Fruit fly (Drosophila melanogaster): ENCODE data around the gene CG16890.

Gene CG16890

dm6 chr2L:13833058-13833457 lies 48.9 kb upstream of the CG16890 start, which contains the start of the genes GatC, PolG2 and Polr2C (continued):
- TF ChIP-seq Nf-YB (GFP tag; optimal IDR thresholded peaks at IDR 0.05) (no peak), otp (GFP tag; IDR thresholded peaks at IDR 0.05) (no peak), Asciz (GFP tag; optimal IDR thresholded peaks at IDR 0.05) (no peak), CG10431 (GFP tag; optimal IDR thresholded peaks at IDR 0.05) (no peak), CG6689 (GFP tag; IDR thresholded peaks at IDR 0.05) (0 out of 2 replicates have a peak, but pooled peaks have one; percentile 6), mam (GFP tag; optimal IDR thresholded peaks at IDR 0.05) (peak; percentile 63), CG7372 (GFP tag; IDR thresholded peaks at IDR 0.05) (no peak), schlank (tag; optimal IDR thresholded peaks at IDR 0.05) (no peak), dpn (GFP tag; optimal IDR thresholded peaks at IDR 0.05) (peak; percentile 28 to 66), H15 (GFP tag; IDR thresholded peaks at IDR 0.05) (no peak), CG10366 (GFP tag; IDR thresholded peaks at IDR 0.05) (peak; percentile 67), CG30431 (GFP tag; optimal IDR thresholded peaks at IDR 0.05) (no peak), Fer3 (tag; optimal IDR thresholded peaks at IDR 0.05) (no peak), CG3838 (GFP tag; optimal IDR thresholded peaks at IDR 0.05) (peak; percentile 60), kni (GFP tag; optimal IDR thresholded peaks at IDR 0.05) (no peak), CG4282 (GFP tag; optimal IDR thresholded peaks at IDR 0.05) (no peak), YL-1 (GFP tag; optimal IDR thresholded peaks at IDR 0.05) (peak; percentile 62), CG3847 (GFP tag; IDR thresholded peaks at IDR 0.05) (peak; percentile 27; the same call in 1 of the 2 replicates), Blimp-1 (GFP tag; optimal IDR thresholded peaks at IDR 0.05) (no peak), ssp (GFP tag; IDR thresholded peaks at IDR 0.05) (peak; percentile 79), CG6254 (GFP tag; optimal IDR thresholded peaks at IDR 0.05) (no peak), Dip3 (GFP tag; optimal IDR thresholded peaks at IDR 0.05) (peak; percentile 9), cad (GFP tag; optimal IDR thresholded peaks at IDR 0.05) (no peak), insv (GFP tag; optimal IDR thresholded peaks at IDR 0.05) (peak in 1 of 2 experiments; percentile 46), btn (GFP tag; optimal IDR thresholded peaks at IDR 0.05) (no peak), zen (tag; optimal IDR thresholded peaks at IDR 0.05) (no peak), hbn (GFP tag; IDR thresholded peaks at IDR 0.05; ENCODE audit: partially characterized antibody) (peak; percentile 79), pb (GFP tag; optimal IDR thresholded peaks at IDR 0.05) (no peak), CG14860 (GFP tag; IDR thresholded peaks at IDR 0.05; ENCODE audit: partially characterized antibody) (peak; percentile 76), usp (GFP tag; optimal IDR thresholded peaks at IDR 0.05) (no peak), ewg (GFP tag; optimal IDR thresholded peaks at IDR 0.05) (no peak), pho (GFP tag; optimal IDR thresholded peaks at IDR 0.05) (peak; percentile 5), CG8089 (GFP tag; optimal IDR thresholded peaks at IDR 0.05) (peak; percentile 12), eve (GFP tag; optimal IDR thresholded peaks at IDR 0.05) (no peak), CG2129 (GFP tag; IDR thresholded peaks at IDR 0.05; ENCODE audit: partially characterized antibody) (peak; percentile 52), CG13775 (GFP tag; optimal IDR thresholded peaks at IDR 0.05) (peak; percentile 62), sisA (GFP tag; IDR thresholded peaks at IDR 0.05) (no peak), ERR (GFP tag; optimal IDR thresholded peaks at IDR 0.05) (no peak), emc (GFP tag; optimal IDR thresholded peaks at IDR 0.05) (no peak), CG1024 (GFP tag; IDR thresholded peaks at IDR 0.05) (no peak), Lpt (GFP tag; optimal IDR thresholded peaks at IDR 0.05) (no peak), dan (GFP tag; IDR thresholded peaks at IDR 0.05) (no peak), wor (GFP tag; IDR thresholded peaks at IDR 0.05) (no peak), Ada2b (GFP tag; IDR thresholded peaks at IDR 0.05) (peak; percentile 48; the same call in 1 of the 2 replicates), CG18476 (GFP tag; optimal IDR thresholded peaks at IDR 0.05) (no peak), CG32772 (GFP tag; IDR thresholded peaks at IDR 0.05) (no peak), Sox100B (GFP tag; optimal IDR thresholded peaks at IDR 0.05) (no peak), Rx (GFP tag; IDR thresholded peaks at IDR 0.05) (no peak), CG4820 (GFP tag; optimal IDR thresholded peaks at IDR 0.05) (no peak), CG15514 (GFP tag; optimal IDR thresholded peaks at IDR 0.05) (peak; percentile 82), CG1233 (GFP tag; optimal IDR thresholded peaks at IDR 0.05) (no peak), ci (GFP tag; IDR thresholded peaks at IDR 0.05) (peak; percentile 49)
